Worm (Caenorhabditis elegans) whole organism, L2 larva: ENCODE measurements around the gene cyp-14A2.
A peak's percentile ranks its signal among the peaks of the same experiment; 100 is the strongest.

ENCODE experiments used
- C34F6.9 ChIP-seq: fragments of 150-350 bp; optimal IDR thresholded peaks from 2 replicates; lab custom pipeline; 2014; ENCODE audit warnings: missing biosample characterization, missing genetic modification characterization
- F13H6.1 ChIP-seq: sonication (generic microtip); optimal IDR thresholded peaks from 2 replicates; lab custom pipeline; 2016; ENCODE audit warnings: missing genetic modification characterization, missing compliant biosample characterization
- Y55F3AM.14 ChIP-seq: fragments of 200-800 bp; sonication (Bioruptor generic); optimal IDR thresholded peaks from 2 replicates; lab custom pipeline; 2018; ENCODE audit warnings: mild to moderate bottlenecking, missing genetic modification characterization, missing compliant biosample characterization
- alr-1 ChIP-seq: fragments of 150-350 bp; optimal IDR thresholded peaks from 2 replicates; lab custom pipeline; 2014; ENCODE audit warnings: missing biosample characterization, missing genetic modification characterization
- aly-2 ChIP-seq: fragments of 150-350 bp; optimal IDR thresholded peaks from 2 replicates; lab custom pipeline; 2014; ENCODE audit warnings: missing biosample characterization, missing genetic modification characterization
- ama-1 ChIP-seq: fragments of 150-350 bp; optimal IDR thresholded peaks from 2 replicates; lab custom pipeline; 2018; ENCODE audit warnings: inconsistent platforms
- blmp-1 ChIP-seq: sonication (generic microtip); optimal IDR thresholded peaks from 2 replicates; lab custom pipeline; 2017; ENCODE audit warnings: missing genetic modification characterization, mild to moderate bottlenecking, missing compliant biosample characterization, antibody characterized with exemption, moderate library complexity; ENCODE audit not compliant: insufficient read depth
- ceh-16 ChIP-seq: fragments of 150-350 bp; optimal IDR thresholded peaks from 2 replicates; lab custom pipeline; 2014; ENCODE audit warnings: missing biosample characterization, missing genetic modification characterization
- ceh-82 ChIP-seq: fragments of 150-350 bp; optimal IDR thresholded peaks from 2 replicates; lab custom pipeline; 2014; ENCODE audit warnings: missing biosample characterization, missing genetic modification characterization
- crh-2 ChIP-seq: sonication (generic microtip); optimal IDR thresholded peaks from 2 replicates; lab custom pipeline; 2017; ENCODE audit warnings: missing biosample characterization, missing genetic modification characterization
- dmd-4 ChIP-seq: sonication (generic microtip); optimal IDR thresholded peaks from 2 replicates; lab custom pipeline; 2017; ENCODE audit warnings: missing biosample characterization, missing genetic modification characterization
- elt-1 ChIP-seq: fragments of 150-350 bp; optimal IDR thresholded peaks from 2 replicates; lab custom pipeline; 2014; ENCODE audit warnings: missing biosample characterization, missing genetic modification characterization
- elt-3 ChIP-seq: sonication (generic microtip); optimal IDR thresholded peaks from 2 replicates; lab custom pipeline; 2017; ENCODE audit warnings: missing biosample characterization, missing genetic modification characterization
- fos-1 ChIP-seq: fragments of 150-350 bp; optimal IDR thresholded peaks from 2 replicates; lab custom pipeline; 2014; ENCODE audit warnings: missing biosample characterization, missing genetic modification characterization
- gmeb-1 ChIP-seq: fragments of 150-350 bp; optimal IDR thresholded peaks from 2 replicates; lab custom pipeline; 2014; ENCODE audit warnings: missing biosample characterization, missing genetic modification characterization
- lin-11 ChIP-seq: fragments of 150-350 bp; sonication (generic microtip); optimal IDR thresholded peaks from 2 replicates; lab custom pipeline; 2014; ENCODE audit warnings: missing biosample characterization, missing genetic modification characterization, inconsistent platforms, mixed read lengths
- lin-13 ChIP-seq: fragments of 150-350 bp; optimal IDR thresholded peaks from 2 replicates; lab custom pipeline; 2014; ENCODE audit warnings: missing biosample characterization, missing genetic modification reagents, missing genetic modification characterization
- lin-39 ChIP-seq: fragments of 150-350 bp; optimal IDR thresholded peaks from 2 replicates; lab custom pipeline; 2014; ENCODE audit warnings: missing biosample characterization, missing genetic modification reagents, missing genetic modification characterization
- lsy-2 ChIP-seq, 2 experiments: fragments of 150-350 bp in 1 of 2; sonication (generic microtip) in 1 of 2; optimal IDR thresholded peaks; 2 replicates each; lab custom pipeline; 2014 to 2017; ENCODE audit warnings: missing biosample characterization in 2 of 2, missing genetic modification characterization in 2 of 2
- mab-5 ChIP-seq: fragments of 150-350 bp; optimal IDR thresholded peaks from 2 replicates; lab custom pipeline; 2014; ENCODE audit warnings: missing biosample characterization, missing genetic modification characterization
- nhr-129 ChIP-seq: fragments of 150-350 bp; optimal IDR thresholded peaks from 2 replicates; lab custom pipeline; 2014; ENCODE audit warnings: missing biosample characterization, missing genetic modification characterization
- nhr-21 ChIP-seq: fragments of 150-350 bp; optimal IDR thresholded peaks from 2 replicates; lab custom pipeline; 2014; ENCODE audit warnings: missing biosample characterization, missing genetic modification characterization
- nhr-23 ChIP-seq: fragments of 150-350 bp; optimal IDR thresholded peaks from 2 replicates; lab custom pipeline; 2014; ENCODE audit warnings: missing biosample characterization, missing genetic modification reagents, missing genetic modification characterization
- nhr-25 ChIP-seq: fragments of 150-350 bp; sonication (generic microtip); optimal IDR thresholded peaks from 3 replicates; lab custom pipeline; 2014; ENCODE audit warnings: missing biosample characterization, missing genetic modification characterization
- nhr-6 ChIP-seq: fragments of 150-350 bp; optimal IDR thresholded peaks from 2 replicates; lab custom pipeline; 2014; ENCODE audit warnings: missing biosample characterization, missing genetic modification characterization
- sem-4 ChIP-seq: fragments of 150-350 bp; optimal IDR thresholded peaks from 2 replicates; lab custom pipeline; 2014; ENCODE audit warnings: missing biosample characterization, missing genetic modification reagents, missing genetic modification characterization
- skn-1 ChIP-seq: sonication (generic microtip); optimal IDR thresholded peaks from 2 replicates; lab custom pipeline; 2017; ENCODE audit warnings: missing biosample characterization, missing genetic modification characterization
- sma-9 ChIP-seq, 2 experiments: fragments of 150-350 bp in 1 of 2; sonication (generic microtip) in 1 of 2; optimal IDR thresholded peaks; 2 replicates each; lab custom pipeline; 2014 to 2016; ENCODE audit warnings: missing genetic modification characterization in 2 of 2, mild to moderate bottlenecking in 1 of 2, missing biosample characterization in 1 of 2, missing compliant biosample characterization in 1 of 2, missing genetic modification reagents in 1 of 2, moderate library complexity in 1 of 2
- snpc-4 ChIP-seq: fragments of 150-350 bp; optimal IDR thresholded peaks from 2 replicates; lab custom pipeline; 2014; ENCODE audit warnings: missing biosample characterization, missing genetic modification characterization
- unc-55 ChIP-seq: fragments of 150-350 bp; sonication (generic microtip); optimal IDR thresholded peaks from 3 replicates; lab custom pipeline; 2014; ENCODE audit warnings: missing biosample characterization, missing genetic modification reagents, missing genetic modification characterization
- unc-62 ChIP-seq: fragments of 150-350 bp; optimal IDR thresholded peaks from 2 replicates; lab custom pipeline; 2014; ENCODE audit warnings: missing biosample characterization, missing genetic modification reagents, missing genetic modification characterization
- zag-1 ChIP-seq: fragments of 150-350 bp; optimal IDR thresholded peaks from 2 replicates; lab custom pipeline; 2014; ENCODE audit warnings: missing biosample characterization, missing genetic modification characterization
- ztf-1 ChIP-seq: fragments of 200-800 bp; sonication (Bioruptor generic); conservative IDR thresholded peaks from 2 replicates; pipeline ENCODE4 v1.3.6; 2022; ENCODE audit warnings: missing genetic modification characterization, missing compliant biosample characterization

cyp-14A2 gene

DNA sequence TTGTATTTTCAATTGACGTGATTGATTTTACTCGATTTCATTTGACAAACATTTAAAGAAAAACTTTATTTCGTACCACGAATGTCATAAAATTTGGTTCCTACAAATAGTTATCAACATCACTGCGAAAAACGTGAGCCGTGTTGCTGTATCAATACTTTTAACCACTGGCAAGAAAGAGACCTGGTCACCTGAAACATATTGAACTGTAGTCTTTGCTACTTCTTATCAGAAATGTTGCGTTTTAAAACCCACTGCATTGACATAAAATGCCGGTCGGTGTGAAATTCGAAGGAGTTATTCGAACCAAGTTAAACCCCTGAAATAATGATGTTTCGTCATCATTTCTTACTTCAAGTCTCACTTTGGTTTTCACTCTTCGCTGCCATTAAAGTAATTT is 21.9 kb downstream of the cyp-14A2 start:
- TF ChIP-seq sma-9 (GFP tag; optimal IDR thresholded peaks at IDR 0.05; lab: Kevin White, UChicago) = peak; percentile 44
- no peak for TF ChIP-seq sma-9 (tag; optimal IDR thresholded peaks at IDR 0.05; lab: Kevin White, UChicago)
- no peak for TF ChIP-seq aly-2
- TF ChIP-seq zag-1 = no peak
- TF ChIP-seq fos-1 (tag; lab: Kevin White, UChicago) = peak; percentile 26
- TF ChIP-seq gmeb-1 (tag; lab: Kevin White, UChicago) = peak; percentile 14
- no peak for TF ChIP-seq elt-1 (tag; lab: Kevin White, UChicago)
- TF ChIP-seq ceh-82 (tag; lab: Kevin White, UChicago) = no peak
- TF ChIP-seq Y55F3AM.14 (GFP tag; lab: Kevin White, UChicago) = no peak
- TF ChIP-seq ztf-1 (GFP tag; lab: Robert Waterston, UW) = no peak
- no peak for TF ChIP-seq nhr-129
- TF ChIP-seq unc-55 (GFP tag; lab: Kevin White, UChicago) = no peak

DNA sequence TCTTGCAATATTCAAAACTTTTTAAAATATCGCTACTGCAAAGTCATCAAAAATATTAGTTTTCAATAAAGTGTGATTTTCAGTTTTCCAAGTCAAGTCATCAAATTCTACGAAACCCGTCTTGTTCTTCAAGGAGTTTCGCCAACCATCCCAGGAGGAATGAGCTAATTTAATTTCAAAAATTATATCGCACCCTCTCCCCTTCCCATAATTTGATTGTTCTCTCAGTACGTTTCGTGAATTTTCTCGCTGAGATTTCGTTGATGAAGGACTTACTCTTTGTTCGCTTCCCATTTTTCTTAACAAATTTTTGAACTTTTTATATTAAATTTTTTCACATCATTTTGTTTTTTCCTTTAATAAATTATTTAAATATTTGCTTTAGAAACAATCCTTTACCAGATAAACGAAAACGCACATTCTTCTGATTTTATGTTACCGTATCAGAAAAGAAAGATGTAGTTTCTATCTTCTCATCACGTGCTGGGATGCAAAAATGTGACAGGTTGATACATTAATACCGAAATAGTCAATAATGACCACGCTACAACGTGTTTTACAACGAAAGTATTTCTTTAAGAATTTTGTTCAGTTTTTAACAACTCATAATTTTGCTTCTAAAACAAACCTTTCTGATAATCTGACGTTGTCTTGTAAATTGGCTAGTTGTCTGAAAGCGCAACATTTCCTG is 22.7 kb downstream of the cyp-14A2 start:
- peak; percentile 48 for TF ChIP-seq sma-9 (GFP tag; optimal IDR thresholded peaks at IDR 0.05; lab: Kevin White, UChicago)
- TF ChIP-seq sma-9 (tag; optimal IDR thresholded peaks at IDR 0.05; lab: Kevin White, UChicago) = no peak
- peak; percentile 48 for TF ChIP-seq nhr-21
- TF ChIP-seq lin-13 (GFP tag; lab: Kevin White, UChicago) = no peak
- TF ChIP-seq nhr-25 (tag; lab: Kevin White, UChicago) = peak; percentile 59
- no peak for TF ChIP-seq lin-11

DNA sequence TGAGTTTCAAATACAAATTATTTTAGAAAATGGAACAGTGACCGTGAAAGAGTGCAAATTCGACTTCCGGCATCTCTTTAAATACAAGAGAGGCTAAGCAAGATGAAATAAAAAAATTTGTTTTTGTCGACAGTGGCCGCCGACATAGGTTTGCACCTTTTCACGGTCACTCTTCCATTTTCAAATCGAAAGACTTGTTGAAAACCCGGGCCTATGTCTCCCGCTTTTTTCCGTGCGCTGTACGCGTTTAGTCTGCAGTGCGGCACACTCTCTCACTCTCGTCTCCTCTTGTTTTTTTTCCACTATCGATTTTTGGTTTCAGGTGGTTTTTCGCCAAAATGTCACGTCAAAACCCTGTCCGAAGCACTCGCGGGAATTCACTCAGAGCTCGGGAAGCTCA is 24.4 kb downstream of the cyp-14A2 start, which contains the start of gene hpl-1:
Gene hpl-1 (plus strand): TSS at position 301 of the 400 bp plus-strand sequence.
- TF ChIP-seq blmp-1 (tag; lab: Kevin White, UChicago) = no peak
- TF ChIP-seq lin-13 (GFP tag; lab: Kevin White, UChicago) = no peak
- TF ChIP-seq lin-11 = peak; percentile 25

DNA sequence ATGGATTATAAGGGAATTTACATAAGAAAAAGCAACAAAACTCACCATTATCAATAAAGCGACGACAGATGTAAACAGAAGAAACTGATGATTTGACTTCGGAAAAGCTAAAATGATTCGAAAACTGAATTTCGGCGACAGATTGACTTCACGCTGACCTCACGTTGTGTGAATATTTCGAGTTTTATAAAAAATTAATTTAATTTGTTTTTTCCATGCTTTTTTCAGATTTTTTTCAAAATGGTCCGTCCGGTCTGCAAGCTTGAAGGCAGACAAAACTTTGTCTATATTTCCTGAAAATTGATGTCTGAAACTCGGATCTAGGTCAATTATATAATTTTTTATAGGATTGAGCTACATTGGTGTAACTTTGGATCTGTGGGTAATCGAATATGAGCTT is 27.3 kb downstream of the cyp-14A2 start, which contains the start of gene K08H2.5:
Gene K08H2.5 (minus strand): TSS at position 101 of the 400 bp plus-strand sequence.
- TF ChIP-seq lin-39 (tag; lab: Kevin White, UChicago) (no peak), F13H6.1 (tag; lab: Kevin White, UChicago) (no peak), nhr-23 (tag; lab: Kevin White, UChicago) (no peak)

DNA sequence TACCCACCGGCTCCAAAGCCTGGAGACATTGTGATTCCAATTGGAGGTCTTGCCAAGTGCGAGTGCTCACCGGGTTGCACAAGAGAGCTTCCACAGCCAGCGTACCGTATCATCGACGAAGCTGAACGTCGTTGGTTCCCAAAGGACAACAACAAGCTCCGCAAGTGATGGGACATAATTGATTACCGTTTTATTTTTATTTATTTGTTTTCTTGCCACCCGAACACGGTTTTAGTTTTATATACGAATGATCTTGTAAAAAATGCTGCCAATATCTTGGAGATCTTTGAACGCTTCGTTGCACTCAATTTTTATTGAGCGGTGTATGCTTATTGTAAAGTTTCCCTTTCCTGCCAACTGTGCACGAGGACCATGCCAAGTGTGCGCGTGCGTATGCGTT is 31.3 kb downstream of the cyp-14A2 start, which contains the start of gene K08H2.4:
Gene K08H2.4 (plus strand): TSS at position 301 of the 400 bp plus-strand sequence.
- TF ChIP-seq mab-5 (tag; lab: Kevin White, UChicago) (no peak), dmd-4 (tag; lab: Kevin White, UChicago) (no peak), zag-1 (no peak), ztf-1 (GFP tag; lab: Robert Waterston, UW) (no peak), lin-11 (no peak), lin-13 (GFP tag; lab: Kevin White, UChicago) (no peak), crh-2 (no peak), C34F6.9 (no peak), skn-1 (tag; lab: Kevin White, UChicago) (no peak), lsy-2 (tag; optimal IDR thresholded peaks at IDR 0.05; lab: Kevin White, UChicago) (no peak), unc-55 (GFP tag; lab: Kevin White, UChicago) (no peak)

DNA sequence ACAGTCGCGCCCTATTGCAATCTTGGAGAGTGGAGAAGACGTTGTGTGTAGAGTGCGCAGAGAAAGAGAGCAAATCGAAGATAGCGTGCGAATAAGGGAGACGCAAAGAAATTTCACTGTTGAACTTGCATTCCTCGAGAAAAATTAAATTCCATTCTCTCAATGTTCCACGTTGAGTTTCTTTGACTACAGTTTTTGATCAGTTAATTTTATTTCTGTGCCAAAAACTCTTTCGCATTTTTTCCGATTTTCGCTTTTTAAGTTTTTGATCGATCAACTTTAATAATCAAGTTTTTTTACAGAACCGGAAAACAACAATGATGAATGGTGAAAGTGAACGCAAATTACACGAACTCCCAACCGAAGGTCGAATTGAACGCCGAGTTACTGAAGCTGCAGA is 32.4 kb downstream of the cyp-14A2 start, which contains the start of gene K08H2.3:
Gene K08H2.3 (plus strand): TSS at position 301 of the 400 bp plus-strand sequence.
- TF ChIP-seq lin-13 (GFP tag; lab: Kevin White, UChicago) (no peak), nhr-6 (tag; lab: Kevin White, UChicago) (no peak), unc-62 (no peak), ceh-16 (no peak), alr-1 (no peak), lin-39 (tag; lab: Kevin White, UChicago) (no peak), sem-4 (no peak), elt-3 (tag; lab: Kevin White, UChicago) (no peak), ama-1 (no peak), F13H6.1 (tag; lab: Kevin White, UChicago) (no peak), snpc-4 (tag; lab: Kevin White, UChicago) (no peak), fos-1 (tag; lab: Kevin White, UChicago) (no peak), ztf-1 (GFP tag; lab: Robert Waterston, UW) (no peak), C34F6.9 (no peak)
